Fruit fly (Drosophila melanogaster): ENCODE measurements around the gene Msp300.

The Msp300 gene

DNA sequence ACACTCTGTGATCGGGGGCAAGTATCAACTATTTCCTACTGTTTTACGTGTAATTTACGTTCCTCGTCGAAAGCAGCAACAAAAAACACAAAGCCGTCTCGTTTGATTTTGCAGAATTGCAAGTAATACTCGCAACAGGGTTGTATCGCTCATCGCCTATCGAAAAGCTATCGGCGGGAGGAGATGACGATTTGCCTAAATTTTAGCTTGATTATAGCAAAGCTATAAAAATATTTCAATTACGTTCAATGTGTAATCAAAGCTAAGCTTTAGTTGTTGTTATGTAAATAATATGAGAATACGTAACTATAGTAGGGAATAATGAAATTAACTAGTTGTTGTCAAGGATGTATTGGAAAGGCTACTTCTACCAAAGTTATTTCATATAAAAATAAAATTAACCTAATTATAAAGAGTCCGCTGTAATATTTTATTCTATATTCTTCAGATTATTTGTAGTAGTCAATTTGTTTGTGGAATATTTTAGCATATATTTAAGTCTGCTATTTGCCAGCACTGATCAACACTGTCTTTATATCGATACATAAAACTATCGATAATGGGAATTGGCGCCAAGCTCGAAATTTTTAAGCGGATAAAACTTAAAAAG lies 40.9 kb upstream of the Msp300 start, which contains the start of gene Rpn11 (continued):
- no peak for TF ChIP-seq Adf1 (GFP tag; IDR thresholded peaks at IDR 0.05)
- TF ChIP-seq CG2889 (GFP tag; IDR thresholded peaks at IDR 0.05): no peak
- no peak for TF ChIP-seq cad (GFP tag; optimal IDR thresholded peaks at IDR 0.05)
- TF ChIP-seq CG12744 (GFP tag; optimal IDR thresholded peaks at IDR 0.05): peak; percentile 35
- peak; percentile 69 for TF ChIP-seq CG4424 (GFP tag; optimal IDR thresholded peaks at IDR 0.05)
- TF ChIP-seq en (GFP tag; optimal IDR thresholded peaks at IDR 0.05): no peak
- TF ChIP-seq Tbp (GFP tag; optimal IDR thresholded peaks at IDR 0.05): no peak
- TF ChIP-seq al (GFP tag; IDR thresholded peaks at IDR 0.05): no peak
- TF ChIP-seq CG11723 (GFP tag; optimal IDR thresholded peaks at IDR 0.05): peak; percentile 30
- no peak for TF ChIP-seq ftz-f1 (GFP tag; optimal IDR thresholded peaks at IDR 0.05)
- TF ChIP-seq mld (GFP tag; IDR thresholded peaks at IDR 0.05; ENCODE audit: partially characterized antibody): no peak
- peak; percentile 58 for TF ChIP-seq CG3847 (GFP tag; IDR thresholded peaks at IDR 0.05)
- peak; percentile 23 for TF ChIP-seq CG17568 (GFP tag; optimal IDR thresholded peaks at IDR 0.05)
- TF ChIP-seq Ssrp (tag; optimal IDR thresholded peaks at IDR 0.05): peak; percentile 69
- TF ChIP-seq CG6854 (GFP tag; optimal IDR thresholded peaks at IDR 0.05): no peak
- TF ChIP-seq Optix (GFP tag; IDR thresholded peaks at IDR 0.05): no peak
- peak; percentile 70 for TF ChIP-seq CG13424 (tag; optimal IDR thresholded peaks at IDR 0.05)
- TF ChIP-seq gem (tag; optimal IDR thresholded peaks at IDR 0.05): peak; percentile 83
- TF ChIP-seq zfh2 (GFP tag; optimal IDR thresholded peaks at IDR 0.05): peak; percentile 36
- TF ChIP-seq CG33213 (GFP tag; optimal IDR thresholded peaks at IDR 0.05): no peak
- peak; percentile 50 for TF ChIP-seq kay (GFP tag; optimal IDR thresholded peaks at IDR 0.05)
- TF ChIP-seq CG16779 (GFP tag; IDR thresholded peaks at IDR 0.05): no peak
- no peak for TF ChIP-seq nerfin-2 (GFP tag; IDR thresholded peaks at IDR 0.05; ENCODE audit: partially characterized antibody)
- TF ChIP-seq chn (GFP tag; optimal IDR thresholded peaks at IDR 0.05): no peak
- TF ChIP-seq lov (optimal IDR thresholded peaks at IDR 0.05): no peak
- TF ChIP-seq lov (GFP tag; IDR thresholded peaks at IDR 0.05): no peak
- TF ChIP-seq CG8388 (GFP tag; optimal IDR thresholded peaks at IDR 0.05): peak; percentile 65
- TF ChIP-seq CkIIα-i1 (GFP tag; IDR thresholded peaks at IDR 0.05): no peak
- peak; percentile 56 for TF ChIP-seq CG15601 (tag; optimal IDR thresholded peaks at IDR 0.05)
- TF ChIP-seq ems (GFP tag; optimal IDR thresholded peaks at IDR 0.05): peak; percentile 13
- peak; percentile 46 for TF ChIP-seq Six4 (GFP tag; optimal IDR thresholded peaks at IDR 0.05)
- TF ChIP-seq CG8359 (GFP tag; optimal IDR thresholded peaks at IDR 0.05; ENCODE audit: borderline replicate concordance): peak; percentile 8
- peak; percentile 80 for TF ChIP-seq row (GFP tag; IDR thresholded peaks at IDR 0.05)
- peak; percentile 87 for TF ChIP-seq Dp (GFP tag; optimal IDR thresholded peaks at IDR 0.05)
- TF ChIP-seq unpg (GFP tag; optimal IDR thresholded peaks at IDR 0.05): peak; percentile 41
- TF ChIP-seq eyg (GFP tag; optimal IDR thresholded peaks at IDR 0.05): no peak
- TF ChIP-seq B-H1 (GFP tag; IDR thresholded peaks at IDR 0.05): peak; percentile 41; the same call in 1 of the 3 replicates
- TF ChIP-seq sd (tag; optimal IDR thresholded peaks at IDR 0.05): peak; percentile 41
- TF ChIP-seq her (GFP tag; optimal IDR thresholded peaks at IDR 0.05): no peak
- no peak for TF ChIP-seq CG18011 (GFP tag; optimal IDR thresholded peaks at IDR 0.05)
- TF ChIP-seq CG12236 (GFP tag; optimal IDR thresholded peaks at IDR 0.05): no peak
- no peak for TF ChIP-seq CG31365 (tag; optimal IDR thresholded peaks at IDR 0.05)
- no peak for TF ChIP-seq wor (GFP tag; IDR thresholded peaks at IDR 0.05)
- TF ChIP-seq sens-2 (GFP tag; IDR thresholded peaks at IDR 0.05): no peak
- peak; percentile 20 for TF ChIP-seq D19B (GFP tag; optimal IDR thresholded peaks at IDR 0.05)
- TF ChIP-seq CTCF (GFP tag; optimal IDR thresholded peaks at IDR 0.05): no peak
- no peak for TF ChIP-seq sima (GFP tag; optimal IDR thresholded peaks at IDR 0.05)
- TF ChIP-seq CG4328 (GFP tag; optimal IDR thresholded peaks at IDR 0.05): peak; percentile 60
- TF ChIP-seq HLH3B (GFP tag; IDR thresholded peaks at IDR 0.05): peak; percentile 31; the same call in 1 of the 2 replicates
- TF ChIP-seq CG10543 (GFP tag; optimal IDR thresholded peaks at IDR 0.05): peak; percentile 81
- TF ChIP-seq ranshi (GFP tag; IDR thresholded peaks at IDR 0.05): 0 out of 2 replicates have a peak, but pooled peaks have one; percentile 5
- TF ChIP-seq Hr3 (GFP tag; optimal IDR thresholded peaks at IDR 0.05): peak; percentile 74

All from whole organism, embryonic.